Worm (Caenorhabditis elegans) whole organism, mixed stage, embryonic: Measurements from ENCODE around the gene R13A1.10.

ENCODE experiments used
- bed-3 ChIP-seq: fragments of 200-800 bp; sonication (Bioruptor generic); optimal IDR thresholded peaks from 3 replicates; lab custom pipeline; 2018; ENCODE audit warnings: mild to moderate bottlenecking, missing genetic modification characterization, moderate library complexity, missing compliant biosample characterization
- blmp-1 ChIP-seq: fragments of 150-350 bp; optimal IDR thresholded peaks from 2 replicates; lab custom pipeline; 2014; ENCODE audit warnings: missing biosample characterization, missing genetic modification characterization
- ceh-39 ChIP-seq: fragments of 150-350 bp; optimal IDR thresholded peaks from 2 replicates; lab custom pipeline; 2014; ENCODE audit warnings: missing biosample characterization, missing genetic modification characterization
- ceh-43 ChIP-seq: fragments of 200-800 bp; sonication (Bioruptor generic); optimal IDR thresholded peaks from 2 replicates; lab custom pipeline; 2018; ENCODE audit warnings: mild to moderate bottlenecking, missing genetic modification characterization, moderate library complexity, missing compliant biosample characterization
- ces-1 ChIP-seq: fragments of 150-350 bp; optimal IDR thresholded peaks from 2 replicates; lab custom pipeline; 2014; ENCODE audit warnings: missing biosample characterization, missing genetic modification reagents, missing genetic modification characterization
- cnd-1 ChIP-seq: fragments of 200-800 bp; sonication (Bioruptor generic); optimal IDR thresholded peaks from 2 replicates; lab custom pipeline; 2018; ENCODE audit warnings: mild to moderate bottlenecking, missing genetic modification characterization, missing compliant biosample characterization
- drap-1 ChIP-seq: fragments of 200-800 bp; sonication (Bioruptor generic); optimal IDR thresholded peaks from 3 replicates; lab custom pipeline; 2018; ENCODE audit warnings: mild to moderate bottlenecking, missing genetic modification characterization, missing compliant biosample characterization
- elt-1 ChIP-seq: sonication (generic microtip); optimal IDR thresholded peaks from 2 replicates; lab custom pipeline; 2017; ENCODE audit warnings: missing genetic modification characterization, mild to moderate bottlenecking, missing compliant biosample characterization, antibody characterized with exemption, moderate library complexity, borderline replicate concordance; ENCODE audit not compliant: insufficient read depth
- elt-3 ChIP-seq: fragments of 150-350 bp; optimal IDR thresholded peaks from 2 replicates; lab custom pipeline; 2014; ENCODE audit warnings: missing biosample characterization, missing genetic modification characterization
- flh-1 ChIP-seq: fragments of 200-800 bp; sonication (Bioruptor generic); optimal IDR thresholded peaks from 2 replicates; lab custom pipeline; 2018; ENCODE audit warnings: mild to moderate bottlenecking, missing genetic modification characterization, moderate library complexity, missing compliant biosample characterization
- ham-2 ChIP-seq: fragments of 200-800 bp; sonication (Bioruptor generic); optimal IDR thresholded peaks from 2 replicates; lab custom pipeline; 2018; ENCODE audit warnings: mild to moderate bottlenecking, missing genetic modification characterization, missing compliant biosample characterization
- hlh-1 ChIP-seq: fragments of 150-350 bp; optimal IDR thresholded peaks from 2 replicates; lab custom pipeline; 2014; ENCODE audit warnings: missing biosample characterization, missing genetic modification reagents, missing genetic modification characterization
- lin-13 ChIP-seq: fragments of 150-350 bp; optimal IDR thresholded peaks from 2 replicates; lab custom pipeline; 2014; ENCODE audit warnings: missing biosample characterization, missing genetic modification characterization
- lin-32 ChIP-seq: fragments of 200-800 bp; sonication (Bioruptor generic); optimal IDR thresholded peaks from 2 replicates; lab custom pipeline; 2018; ENCODE audit warnings: mild to moderate bottlenecking, missing genetic modification characterization, missing compliant biosample characterization
- lsy-2 ChIP-seq: fragments of 150-350 bp; optimal IDR thresholded peaks from 2 replicates; lab custom pipeline; 2014; ENCODE audit warnings: missing biosample characterization, missing genetic modification characterization
- mab-5 ChIP-seq: fragments of 150-350 bp; optimal IDR thresholded peaks from 2 replicates; lab custom pipeline; 2014; ENCODE audit warnings: missing biosample characterization, missing genetic modification characterization
- mep-1 ChIP-seq: fragments of 150-350 bp; optimal IDR thresholded peaks from 2 replicates; lab custom pipeline; 2017; ENCODE audit warnings: missing biosample characterization, missing genetic modification reagents, missing genetic modification characterization, inconsistent platforms
- mls-2 ChIP-seq: sonication (generic microtip); optimal IDR thresholded peaks from 2 replicates; lab custom pipeline; 2016; ENCODE audit warnings: mild to moderate bottlenecking, missing genetic modification characterization, moderate library complexity, missing compliant biosample characterization
- nhr-12 ChIP-seq: fragments of 150-350 bp; optimal IDR thresholded peaks from 2 replicates; lab custom pipeline; 2014; ENCODE audit warnings: missing biosample characterization, missing genetic modification characterization
- nhr-2 ChIP-seq: fragments of 150-350 bp; optimal IDR thresholded peaks from 2 replicates; lab custom pipeline; 2014; ENCODE audit warnings: missing biosample characterization, missing genetic modification characterization
- nhr-28 ChIP-seq: fragments of 150-350 bp; optimal IDR thresholded peaks from 2 replicates; lab custom pipeline; 2014; ENCODE audit warnings: missing biosample characterization, missing genetic modification characterization
- nhr-76 ChIP-seq: sonication (generic microtip); optimal IDR thresholded peaks from 2 replicates; lab custom pipeline; 2017; ENCODE audit warnings: missing biosample characterization, missing genetic modification characterization
- pha-4 ChIP-seq: fragments of 150-350 bp; optimal IDR thresholded peaks from 2 replicates; lab custom pipeline; 2018; ENCODE audit warnings: missing biosample characterization, missing genetic modification reagents, missing genetic modification characterization
- sem-2 ChIP-seq: fragments of 200-800 bp; sonication (Bioruptor generic); optimal IDR thresholded peaks from 2 replicates; lab custom pipeline; 2018; ENCODE audit warnings: mild to moderate bottlenecking, missing genetic modification characterization, missing compliant biosample characterization
- snpc-4 ChIP-seq: fragments of 150-350 bp; optimal IDR thresholded peaks from 2 replicates; lab custom pipeline; 2014; ENCODE audit warnings: missing biosample characterization, missing genetic modification characterization
- sptf-1 ChIP-seq: sonication (generic microtip); optimal IDR thresholded peaks from 2 replicates; lab custom pipeline; 2017; ENCODE audit warnings: mild to moderate bottlenecking, missing genetic modification characterization, moderate library complexity, missing compliant biosample characterization
- unc-120 ChIP-seq: sonication (generic microtip); optimal IDR thresholded peaks from 2 replicates; lab custom pipeline; 2017; ENCODE audit warnings: missing genetic modification characterization, missing compliant biosample characterization; ENCODE audit not compliant: poor library complexity, severe bottlenecking
- unc-39 ChIP-seq: fragments of 150-350 bp; optimal IDR thresholded peaks from 2 replicates; lab custom pipeline; 2014; ENCODE audit warnings: missing biosample characterization, missing genetic modification characterization
- unc-62 ChIP-seq: fragments of 150-350 bp; optimal IDR thresholded peaks from 2 replicates; lab custom pipeline; 2014; ENCODE audit warnings: missing biosample characterization, missing genetic modification reagents, missing genetic modification characterization
- zip-8 ChIP-seq: fragments of 150-350 bp; optimal IDR thresholded peaks from 2 replicates; lab custom pipeline; 2014; ENCODE audit warnings: missing biosample characterization, missing genetic modification characterization
- ztf-11 ChIP-seq: fragments of 150-350 bp; optimal IDR thresholded peaks from 2 replicates; lab custom pipeline; 2014; ENCODE audit warnings: missing biosample characterization, missing genetic modification characterization

Gene R13A1.10

ce11 chrIV:7184597-7184996 lies 42.4 kb downstream of the R13A1.10 start, which contains the start of gene clec-179:
TSS of gene clec-179 (minus strand) at chrIV:7184697.
- no peak for TF ChIP-seq lsy-2 (tag; lab: Kevin White, UChicago)
- TF ChIP-seq mab-5, result no peak
- TF ChIP-seq unc-39, result no peak
- no peak for TF ChIP-seq ces-1 (GFP tag; lab: Kevin White, UChicago)
- TF ChIP-seq zip-8 (tag; lab: Kevin White, UChicago), result no peak
- TF ChIP-seq mep-1 (tag; lab: Kevin White, UChicago), result no peak
- TF ChIP-seq cnd-1, result no peak
- no peak for TF ChIP-seq unc-62
- TF ChIP-seq, all 35 proteins: peak for 0

- TF ChIP-seq elt-3 (tag; lab: Kevin White, UChicago), result no peak
- no peak for TF ChIP-seq unc-62
Observed at ce11 chrIV:7182818-7183217, 44.2 kb downstream of the R13A1.10 start.

ce11 chrIV:7180304-7180703 lies 46.7 kb downstream of the R13A1.10 start, which contains the start of gene cest-10:
TSS of gene cest-10 (plus strand) at chrIV:7180557.
- TF ChIP-seq cnd-1 (no peak), hlh-1 (tag; lab: Kevin White, UChicago) (no peak), nhr-2 (no peak), sptf-1 (tag; lab: Kevin White, UChicago) (no peak), blmp-1 (tag; lab: Kevin White, UChicago) (no peak), lin-13 (tag; lab: Kevin White, UChicago) (no peak), snpc-4 (tag; lab: Kevin White, UChicago) (no peak), sem-2 (GFP tag; lab: Kevin White, UChicago) (no peak), drap-1 (no peak), lin-32 (GFP tag; lab: Kevin White, UChicago) (no peak), nhr-28 (tag; lab: Kevin White, UChicago) (no peak), nhr-12 (no peak)

DNA sequence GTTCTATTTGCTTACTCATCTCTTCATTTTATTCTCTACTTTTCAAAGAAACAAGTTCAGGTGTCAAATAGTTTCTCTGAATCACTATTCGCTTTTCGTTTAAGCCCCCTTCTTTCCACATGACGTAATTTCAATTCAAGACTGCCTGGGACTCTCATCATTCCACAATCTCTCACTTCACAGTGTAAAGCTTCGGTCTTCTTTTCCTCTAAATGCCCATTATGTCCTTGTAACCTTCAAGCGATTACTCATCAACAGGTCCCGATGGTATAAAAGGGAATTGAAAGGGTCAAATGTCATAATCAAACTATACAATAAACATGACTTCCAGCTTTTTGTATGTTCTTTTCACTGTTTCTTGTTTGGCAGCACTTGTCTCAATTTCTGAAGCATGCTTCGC lies 48.0 kb downstream of the R13A1.10 start, which contains the start of gene C42D4.3:
Gene C42D4.3 (plus strand): TSS at position 298 of the 400 bp plus-strand sequence.
- TF ChIP-seq cnd-1 (no peak), unc-120 (tag; lab: Kevin White, UChicago) (no peak), ceh-43 (GFP tag; lab: Kevin White, UChicago) (no peak), blmp-1 (tag; lab: Kevin White, UChicago) (no peak), flh-1 (GFP tag; lab: Kevin White, UChicago) (no peak), sptf-1 (tag; lab: Kevin White, UChicago) (no peak), nhr-12 (no peak), ces-1 (GFP tag; lab: Kevin White, UChicago) (no peak), ceh-39 (tag; lab: Kevin White, UChicago) (no peak), nhr-28 (tag; lab: Kevin White, UChicago) (no peak)

DNA sequence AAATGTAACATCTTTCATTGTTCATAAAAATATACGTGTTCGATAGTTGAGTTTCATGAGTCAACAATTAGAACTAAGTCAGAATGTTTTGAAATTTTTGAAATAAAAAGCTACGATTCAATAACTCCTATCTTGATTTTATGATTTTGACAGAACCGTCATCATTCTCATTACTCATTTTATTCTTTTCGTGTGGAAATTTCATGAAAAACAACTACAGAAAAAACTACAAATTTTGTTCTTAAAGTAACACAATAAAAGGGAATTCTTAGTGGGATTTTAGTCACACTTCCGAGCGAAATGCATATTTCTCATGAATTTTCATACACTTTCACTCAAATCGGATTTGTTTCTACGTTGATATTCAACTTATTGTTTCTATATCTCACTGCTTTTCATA lies 50.1 kb downstream of the R13A1.10 start, which contains the start of gene str-44:
Gene str-44 (plus strand): TSS at position 301 of the 400 bp plus-strand sequence.
- TF ChIP-seq elt-3 (tag; lab: Kevin White, UChicago), result no peak
- TF ChIP-seq cnd-1, result no peak
- no peak for TF ChIP-seq ztf-11 (tag; lab: Kevin White, UChicago)
- no peak for TF ChIP-seq ceh-43 (GFP tag; lab: Kevin White, UChicago)
- no peak for TF ChIP-seq ham-2 (GFP tag; lab: Kevin White, UChicago)
- no peak for TF ChIP-seq zip-8 (tag; lab: Kevin White, UChicago)
- TF ChIP-seq lin-13 (tag; lab: Kevin White, UChicago), result no peak
- TF ChIP-seq bed-3 (GFP tag; lab: Kevin White, UChicago), result no peak
- no peak for TF ChIP-seq drap-1
- TF ChIP-seq elt-1 (tag; lab: Kevin White, UChicago), result no peak
- TF ChIP-seq mls-2 (tag; lab: Kevin White, UChicago), result no peak
- no peak for TF ChIP-seq nhr-76 (tag; lab: Kevin White, UChicago)
- no peak for TF ChIP-seq hlh-1 (tag; lab: Kevin White, UChicago)
- TF ChIP-seq flh-1 (GFP tag; lab: Kevin White, UChicago), result no peak
- TF ChIP-seq ces-1 (GFP tag; lab: Kevin White, UChicago), result no peak
- TF ChIP-seq pha-4 (tag; lab: Kevin White, UChicago), result no peak
- TF ChIP-seq, all 35 proteins: peak for 0
